Fruit fly (Drosophila melanogaster): ENCODE measurements around the gene CG43843.

Gene CG43843

dm6 chrX:18479307-18480134 lies 19.3 kb upstream of the CG43843 start, which contains the start of gene CG32547 (continued):
- TF ChIP-seq HLH106 (tag; optimal IDR thresholded peaks at IDR 0.05) (peak; percentile 40), Mio (GFP tag; optimal IDR thresholded peaks at IDR 0.05) (no peak), brk (GFP tag; optimal IDR thresholded peaks at IDR 0.05) (no peak), foxo (GFP tag; optimal IDR thresholded peaks at IDR 0.05) (peak in 1 of 2 experiments; percentile 48), Sp1 (GFP tag; optimal IDR thresholded peaks at IDR 0.05) (no peak), br (GFP tag; optimal IDR thresholded peaks at IDR 0.05) (no peak), jim (GFP tag; optimal IDR thresholded peaks at IDR 0.05) (no peak)

DNA sequence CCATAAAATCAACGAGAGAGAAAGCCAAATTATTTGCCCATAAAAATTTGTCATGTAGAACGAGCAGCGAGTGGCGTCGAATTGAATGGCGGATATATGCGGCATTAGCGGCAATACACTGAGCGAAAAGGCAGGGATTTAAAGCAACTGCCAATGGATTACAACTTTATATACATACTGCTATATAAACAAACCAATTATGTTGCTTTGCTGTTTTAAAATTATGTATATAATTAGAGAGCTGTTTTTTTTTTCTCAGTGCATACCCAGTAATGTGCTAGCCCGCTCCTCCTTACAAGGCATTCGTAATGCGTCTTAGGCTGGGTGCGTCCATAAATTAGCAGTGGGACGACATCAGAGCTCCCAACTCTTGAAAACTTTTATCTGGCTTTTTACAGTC lies 7.7 kb upstream of the CG43843 start:
- TF ChIP-seq br (GFP tag; optimal IDR thresholded peaks at IDR 0.05): no peak
- TF ChIP-seq Myc (optimal IDR thresholded peaks at IDR 0.05): no peak
- TF ChIP-seq GATAd (GFP tag; optimal IDR thresholded peaks at IDR 0.05): no peak
- no peak for TF ChIP-seq Mio (GFP tag; optimal IDR thresholded peaks at IDR 0.05)
- no peak for TF ChIP-seq Dif (GFP tag; optimal IDR thresholded peaks at IDR 0.05; ENCODE audit: partially characterized antibody)
- no peak for TF ChIP-seq Jra (GFP tag; optimal IDR thresholded peaks at IDR 0.05)
- TF ChIP-seq pan (optimal IDR thresholded peaks at IDR 0.05): no peak
- no peak for TF ChIP-seq usp (GFP tag; optimal IDR thresholded peaks at IDR 0.05)
- TF ChIP-seq ey (GFP tag; optimal IDR thresholded peaks at IDR 0.05): no peak
- no peak for TF ChIP-seq dsf (GFP tag; optimal IDR thresholded peaks at IDR 0.05; ENCODE audit: borderline replicate concordance)
- TF ChIP-seq rgr (GFP tag; optimal IDR thresholded peaks at IDR 0.05): no peak
- no peak for TF ChIP-seq sv (GFP tag; optimal IDR thresholded peaks at IDR 0.05)
- no peak for TF ChIP-seq Hnf4 (GFP tag; optimal IDR thresholded peaks at IDR 0.05)
- TF ChIP-seq lola (GFP tag; optimal IDR thresholded peaks at IDR 0.05): no peak
- TF ChIP-seq tai (GFP tag; optimal IDR thresholded peaks at IDR 0.05): no peak
- no peak for TF ChIP-seq CG9705 (GFP tag; optimal IDR thresholded peaks at IDR 0.05)

DNA sequence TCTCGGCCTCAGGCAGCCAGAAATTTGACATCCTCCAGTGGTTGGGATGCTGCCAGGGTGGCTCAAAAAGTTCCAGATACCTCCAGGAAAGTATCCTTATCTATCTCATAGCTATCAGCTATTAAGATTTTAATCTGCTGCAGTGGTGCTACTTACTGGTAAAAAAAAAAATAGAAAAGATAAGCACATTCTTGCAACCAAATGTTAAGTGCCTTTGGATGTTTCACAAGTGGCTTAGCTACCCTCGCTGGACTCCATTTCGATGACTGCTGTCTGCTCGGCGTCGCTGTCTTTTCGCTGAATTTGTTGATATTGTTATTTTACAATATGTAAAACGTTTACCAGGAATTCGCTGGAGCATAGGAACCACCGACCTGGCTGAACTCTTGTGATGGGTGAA lies 7.5 kb downstream of the CG43843 start:
- TF ChIP-seq dsf (GFP tag; optimal IDR thresholded peaks at IDR 0.05; ENCODE audit: borderline replicate concordance) (no peak), Dif (GFP tag; optimal IDR thresholded peaks at IDR 0.05; ENCODE audit: partially characterized antibody) (no peak), dl (GFP tag; optimal IDR thresholded peaks at IDR 0.05; ENCODE audit: insufficient read depth in 1 of 2, partially characterized antibody in 2 of 2) (no peak), N (GFP tag; optimal IDR thresholded peaks at IDR 0.05) (no peak), sage (GFP tag; optimal IDR thresholded peaks at IDR 0.05) (no peak), dmrt93B (GFP tag; optimal IDR thresholded peaks at IDR 0.05) (no peak), Myc (optimal IDR thresholded peaks at IDR 0.05) (no peak), OdsH (GFP tag; optimal IDR thresholded peaks at IDR 0.05) (no peak)

dm6 chrX:18440481-18440880 lies 19.7 kb downstream of the CG43843 start, which contains the start of gene CG32548:
CG32548 (minus strand) TSS chrX:18440581.
- no peak for TF ChIP-seq N (GFP tag; optimal IDR thresholded peaks at IDR 0.05)

dm6 chrX:18439367-18439766 lies 20.9 kb downstream of the CG43843 start, which contains the start of gene CG43841:
CG43841 (plus strand) TSS chrX:18439667.
- TF ChIP-seq psq (GFP tag; optimal IDR thresholded peaks at IDR 0.05) (no peak), Mio (GFP tag; optimal IDR thresholded peaks at IDR 0.05) (no peak), rgr (GFP tag; optimal IDR thresholded peaks at IDR 0.05) (no peak), Vsx2 (GFP tag; optimal IDR thresholded peaks at IDR 0.05; ENCODE audit: partially characterized antibody) (no peak), Dfd (GFP tag; optimal IDR thresholded peaks at IDR 0.05) (no peak), jim (GFP tag; optimal IDR thresholded peaks at IDR 0.05) (no peak), HLH106 (tag; optimal IDR thresholded peaks at IDR 0.05) (no peak)

DNA sequence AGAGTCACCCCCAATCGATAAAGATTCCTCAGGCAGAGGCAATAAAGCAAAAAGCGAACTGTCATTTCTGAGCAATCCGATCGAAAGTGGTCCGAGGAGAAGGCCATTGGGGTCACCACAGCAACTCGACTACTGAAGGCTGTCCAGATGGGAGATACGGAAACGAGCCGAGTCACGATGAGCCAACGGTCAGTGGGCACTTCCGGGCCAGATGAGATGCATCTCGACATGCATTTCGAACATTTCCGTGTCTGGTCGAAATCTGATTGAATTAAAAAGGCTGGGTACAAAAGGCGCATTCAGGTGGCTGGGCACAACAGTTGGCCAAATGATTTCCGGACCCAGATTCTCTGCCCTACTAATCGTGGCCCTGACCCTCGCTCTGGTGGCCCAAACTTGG lies 21.6 kb downstream of the CG43843 start, which contains the start of gene CG32551:
Gene CG32551 (plus strand): TSS at position 301 of the 400 bp plus-strand sequence.
- TF ChIP-seq GATAd (GFP tag; optimal IDR thresholded peaks at IDR 0.05): no peak
- no peak for TF ChIP-seq Hnf4 (GFP tag; optimal IDR thresholded peaks at IDR 0.05)
- TF ChIP-seq Sp1 (GFP tag; optimal IDR thresholded peaks at IDR 0.05): no peak
- no peak for TF ChIP-seq usp (GFP tag; optimal IDR thresholded peaks at IDR 0.05)
- TF ChIP-seq jim (GFP tag; optimal IDR thresholded peaks at IDR 0.05): no peak
- no peak for TF ChIP-seq fru (GFP tag; optimal IDR thresholded peaks at IDR 0.05)
- TF ChIP-seq OdsH (GFP tag; optimal IDR thresholded peaks at IDR 0.05): no peak

All from whole organism, wandering third instar larva.